Fruit fly (Drosophila melanogaster) whole organism, wandering third instar larva: ENCODE results near the gene SPH93.

ENCODE experiments used
- Abd-B ChIP-seq: fragments of >200 bp; optimal IDR thresholded peaks from 2 replicates; lab custom pipeline; 2017; ENCODE audit warnings: missing biosample characterization, missing genetic modification characterization
- CG32264 ChIP-seq: fragments of 200-800 bp; sonication (Bioruptor generic); optimal IDR thresholded peaks from 2 replicates; lab custom pipeline; 2016; ENCODE audit warnings: missing biosample characterization, missing genetic modification characterization
- CG9705 ChIP-seq: fragments of 200-800 bp; sonication (Bioruptor generic); optimal IDR thresholded peaks from 2 replicates; lab custom pipeline; 2018; ENCODE audit warnings: missing biosample characterization, mild to moderate bottlenecking, missing genetic modification characterization
- CrebA ChIP-seq: fragments of 200-800 bp; sonication (Bioruptor generic); optimal IDR thresholded peaks from 2 replicates; lab custom pipeline; 2016; ENCODE audit warnings: missing biosample characterization, mild to moderate bottlenecking, missing genetic modification characterization, borderline replicate concordance
- Dfd ChIP-seq: fragments of >200 bp; optimal IDR thresholded peaks from 2 replicates; lab custom pipeline; 2017; ENCODE audit warnings: missing biosample characterization, missing genetic modification characterization
- Dif ChIP-seq: fragments of 200-275, 200-300 bp; sonication (Bioruptor generic); optimal IDR thresholded peaks from 2 replicates; lab custom pipeline; 2018; ENCODE audit warnings: missing biosample characterization, missing genetic modification characterization; ENCODE audit not compliant: partially characterized antibody
- GATAd ChIP-seq: sonication (Bioruptor generic); optimal IDR thresholded peaks from 2 replicates; lab custom pipeline; 2016; ENCODE audit warnings: missing biosample characterization, missing genetic modification characterization
- HLH106 ChIP-seq: fragments of 200-800 bp; optimal IDR thresholded peaks from 3 replicates; lab custom pipeline; 2019; ENCODE audit warnings: missing biosample characterization, mild to moderate bottlenecking, missing genetic modification characterization, moderate library complexity
- Hr78 ChIP-seq: fragments of >200 bp; optimal IDR thresholded peaks from 2 replicates; lab custom pipeline; 2017; ENCODE audit warnings: missing biosample characterization, missing genetic modification characterization
- Hr83 ChIP-seq: fragments of 200-300 bp; sonication (Bioruptor generic); optimal IDR thresholded peaks from 2 replicates; lab custom pipeline; 2016; ENCODE audit warnings: missing biosample characterization, mild to moderate bottlenecking, missing genetic modification characterization, moderate library complexity; ENCODE audit not compliant: poor library complexity, severe bottlenecking
- Jra ChIP-seq: sonication (Bioruptor generic); optimal IDR thresholded peaks from 2 replicates; lab custom pipeline; 2016; ENCODE audit warnings: missing biosample characterization, missing genetic modification characterization
- Mio ChIP-seq: sonication (Bioruptor generic); optimal IDR thresholded peaks from 2 replicates; lab custom pipeline; 2016; ENCODE audit warnings: missing biosample characterization, missing genetic modification characterization
- Myc ChIP-seq: fragments of >200 bp; optimal IDR thresholded peaks from 2 replicates; lab custom pipeline; 2017
- N ChIP-seq: fragments of >200 bp; optimal IDR thresholded peaks from 2 replicates; lab custom pipeline; 2018; ENCODE audit warnings: missing biosample characterization, missing external identifiers, missing genetic modification characterization
- OdsH ChIP-seq: fragments of 200-800 bp; sonication (Bioruptor generic); optimal IDR thresholded peaks from 2 replicates; lab custom pipeline; 2016; ENCODE audit warnings: missing biosample characterization, mild to moderate bottlenecking, missing genetic modification characterization
- Rel ChIP-seq, 2 experiments: fragments of 200-800 bp; sonication (Bioruptor generic) in 1 of 2; optimal IDR thresholded peaks; 2 replicates in 1 of 2; 3 replicates in 1 of 2; lab custom pipeline; 2016 to 2019; ENCODE audit warnings: mild to moderate bottlenecking in 2 of 2, missing biosample characterization in 2 of 2, missing genetic modification characterization in 2 of 2, moderate library complexity in 1 of 2
- br ChIP-seq: fragments of 200-800 bp; sonication (Bioruptor generic); optimal IDR thresholded peaks from 2 replicates; lab custom pipeline; 2016; ENCODE audit warnings: missing biosample characterization, missing genetic modification characterization
- brk ChIP-seq: fragments of 200-800 bp; sonication (Bioruptor generic); optimal IDR thresholded peaks from 2 replicates; lab custom pipeline; 2016; ENCODE audit warnings: missing biosample characterization, mild to moderate bottlenecking, missing genetic modification characterization
- dl ChIP-seq, 2 experiments: fragments of 175-275, 200-275 bp in 1 of 2; fragments of 200-275 bp in 1 of 2; sonication (Bioruptor generic); optimal IDR thresholded peaks; lab custom pipeline; 2018; ENCODE audit warnings: mild to moderate bottlenecking in 2 of 2, missing biosample characterization in 2 of 2, missing genetic modification characterization in 2 of 2, moderate library complexity in 2 of 2; ENCODE audit not compliant: partially characterized antibody in 2 of 2, insufficient read depth in 1 of 2
- dmrt93B ChIP-seq: fragments of 200-800 bp; sonication (Bioruptor generic); optimal IDR thresholded peaks from 2 replicates; lab custom pipeline; 2018; ENCODE audit warnings: missing biosample characterization, mild to moderate bottlenecking, missing genetic modification characterization
- dsf ChIP-seq: sonication (Bioruptor generic); optimal IDR thresholded peaks from 2 replicates; lab custom pipeline; 2016; ENCODE audit warnings: missing biosample characterization, missing genetic modification characterization, borderline replicate concordance
- ey ChIP-seq: fragments of 200-800 bp; sonication (Bioruptor generic); optimal IDR thresholded peaks from 2 replicates; lab custom pipeline; 2016; ENCODE audit warnings: missing biosample characterization, missing genetic modification characterization
- foxo ChIP-seq, 2 experiments: fragments of 200-800 bp; sonication (Bioruptor generic); optimal IDR thresholded peaks; 2 replicates in 1 of 2; 3 replicates in 1 of 2; lab custom pipeline; 2016 to 2017; ENCODE audit warnings: missing biosample characterization in 2 of 2, missing genetic modification characterization in 2 of 2
- fru ChIP-seq: fragments of 200-800 bp; sonication (Bioruptor generic); optimal IDR thresholded peaks from 3 replicates; lab custom pipeline; 2016; ENCODE audit warnings: missing biosample characterization, mild to moderate bottlenecking, missing genetic modification characterization
- h ChIP-seq: fragments of 200-800 bp; sonication (Bioruptor generic); optimal IDR thresholded peaks from 3 replicates; lab custom pipeline; 2016; ENCODE audit warnings: missing biosample characterization, mild to moderate bottlenecking, missing genetic modification characterization
- jim ChIP-seq: fragments of 175-275, 200-325 bp; sonication (Bioruptor generic); optimal IDR thresholded peaks from 2 replicates; lab custom pipeline; 2016; ENCODE audit warnings: missing biosample characterization, mild to moderate bottlenecking, missing genetic modification characterization
- lola ChIP-seq: fragments of >200 bp; optimal IDR thresholded peaks from 2 replicates; lab custom pipeline; 2017; ENCODE audit warnings: missing biosample characterization, missing genetic modification characterization
- pan ChIP-seq: fragments of >200 bp; optimal IDR thresholded peaks from 2 replicates; lab custom pipeline; 2017
- psq ChIP-seq: fragments of 200-800 bp; sonication (Bioruptor generic); optimal IDR thresholded peaks from 3 replicates; lab custom pipeline; 2017; ENCODE audit warnings: missing biosample characterization, mild to moderate bottlenecking, missing genetic modification characterization, moderate library complexity
- rgr ChIP-seq: fragments of 200-800 bp; sonication (Bioruptor generic); optimal IDR thresholded peaks from 3 replicates; lab custom pipeline; 2016; ENCODE audit warnings: missing biosample characterization, mild to moderate bottlenecking, missing genetic modification characterization
- sv ChIP-seq: fragments of 200-800 bp; sonication (Bioruptor generic); optimal IDR thresholded peaks from 3 replicates; lab custom pipeline; 2016; ENCODE audit warnings: missing biosample characterization, missing genetic modification characterization
- tai ChIP-seq: sonication (Bioruptor generic); optimal IDR thresholded peaks from 2 replicates; lab custom pipeline; 2016; ENCODE audit warnings: missing biosample characterization, missing genetic modification characterization
- usp ChIP-seq: fragments of >200 bp; optimal IDR thresholded peaks from 2 replicates; lab custom pipeline; 2017; ENCODE audit warnings: missing biosample characterization, missing genetic modification characterization

SPH93 gene

DNA sequence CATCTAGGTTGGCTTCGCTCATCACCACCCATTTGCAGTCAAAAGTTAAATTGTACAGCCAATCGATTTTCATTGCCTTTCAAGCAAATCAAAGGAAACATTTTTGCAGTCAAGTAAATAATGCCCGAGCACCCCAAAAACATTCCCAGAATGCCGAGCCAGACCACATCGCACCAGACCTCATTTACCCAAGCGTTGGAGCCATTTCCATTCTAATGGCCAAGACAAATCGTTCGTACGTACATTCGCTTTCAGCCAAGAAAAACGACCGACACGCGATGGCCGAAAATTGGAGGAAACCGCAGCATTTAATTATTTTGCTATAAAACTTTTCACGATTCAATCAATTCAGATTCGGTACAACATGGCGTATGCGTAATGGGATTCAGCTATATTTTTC lies 30.7 kb downstream of the SPH93 start:
- TF ChIP-seq Abd-B: no peak
- no peak for TF ChIP-seq h (GFP tag; lab: Kevin White, UChicago)
- TF ChIP-seq brk (GFP tag; lab: Kevin White, UChicago): no peak
- no peak for TF ChIP-seq HLH106 (tag; lab: Kevin White, UChicago)
- TF ChIP-seq fru: no peak
- no peak for TF ChIP-seq dl (GFP tag; optimal IDR thresholded peaks at IDR 0.05; lab: Kevin White, UChicago; ENCODE audit: insufficient read depth in 1 of 2, partially characterized antibody in 2 of 2)
- no peak for TF ChIP-seq usp (GFP tag; lab: Kevin White, UChicago)
- no peak for TF ChIP-seq ey
- no peak for TF ChIP-seq Hr78 (GFP tag; lab: Kevin White, UChicago)
- TF ChIP-seq N: no peak
- TF ChIP-seq Rel (GFP tag; optimal IDR thresholded peaks at IDR 0.05; lab: Kevin White, UChicago): no peak
- no peak for TF ChIP-seq Rel (tag; optimal IDR thresholded peaks at IDR 0.05; lab: Kevin White, UChicago)
- TF ChIP-seq lola: no peak
- TF ChIP-seq foxo (GFP tag; optimal IDR thresholded peaks at IDR 0.05; lab: Kevin White, UChicago): no peak
- TF ChIP-seq pan (lab: Kevin White, UChicago): no peak
- TF ChIP-seq sv: no peak
- no peak for TF ChIP-seq Dfd
- no peak for TF ChIP-seq Jra (GFP tag; lab: Kevin White, UChicago)
- TF ChIP-seq dmrt93B (GFP tag; lab: Kevin White, UChicago): no peak
- TF ChIP-seq Dif (GFP tag; lab: Kevin White, UChicago): no peak
- no peak for TF ChIP-seq rgr

DNA sequence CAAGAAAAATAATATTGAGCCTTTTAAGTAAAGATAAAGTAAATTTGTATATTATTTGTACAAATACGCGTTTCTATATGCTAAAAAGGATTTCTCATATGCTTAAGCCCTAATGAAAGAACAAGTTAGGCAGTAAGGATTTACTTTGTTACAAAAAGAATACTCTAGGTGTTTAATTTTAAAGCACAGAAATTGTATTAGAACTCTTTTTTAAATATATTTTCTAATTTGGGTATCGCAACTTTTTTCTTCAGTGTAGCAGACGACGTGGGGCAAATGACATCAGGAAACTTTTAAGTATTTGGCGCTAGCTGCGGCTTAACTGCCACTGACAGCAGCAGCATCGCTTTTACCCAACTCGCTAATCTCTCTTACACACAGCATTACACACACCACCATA lies 33.6 kb downstream of the SPH93 start:
- TF ChIP-seq Dfd (no peak), Hr83 (no peak), GATAd (no peak), h (GFP tag; lab: Kevin White, UChicago) (no peak), pan (lab: Kevin White, UChicago) (no peak), rgr (no peak), dl (GFP tag; optimal IDR thresholded peaks at IDR 0.05; lab: Kevin White, UChicago; ENCODE audit: insufficient read depth in 1 of 2, partially characterized antibody in 2 of 2) (no peak), Dif (GFP tag; lab: Kevin White, UChicago) (no peak), N (no peak), Rel (GFP tag; optimal IDR thresholded peaks at IDR 0.05; lab: Kevin White, UChicago) (no peak), Rel (tag; optimal IDR thresholded peaks at IDR 0.05; lab: Kevin White, UChicago) (no peak), ey (no peak), Jra (GFP tag; lab: Kevin White, UChicago) (no peak), tai (GFP tag; lab: Kevin White, UChicago) (no peak), Mio (GFP tag; lab: Kevin White, UChicago) (no peak), br (GFP tag; lab: Kevin White, UChicago) (no peak), psq (GFP tag; lab: Kevin White, UChicago) (no peak), dsf (GFP tag; lab: Kevin White, UChicago) (no peak), HLH106 (tag; lab: Kevin White, UChicago) (no peak), Myc (lab: Kevin White, UChicago) (no peak)

DNA sequence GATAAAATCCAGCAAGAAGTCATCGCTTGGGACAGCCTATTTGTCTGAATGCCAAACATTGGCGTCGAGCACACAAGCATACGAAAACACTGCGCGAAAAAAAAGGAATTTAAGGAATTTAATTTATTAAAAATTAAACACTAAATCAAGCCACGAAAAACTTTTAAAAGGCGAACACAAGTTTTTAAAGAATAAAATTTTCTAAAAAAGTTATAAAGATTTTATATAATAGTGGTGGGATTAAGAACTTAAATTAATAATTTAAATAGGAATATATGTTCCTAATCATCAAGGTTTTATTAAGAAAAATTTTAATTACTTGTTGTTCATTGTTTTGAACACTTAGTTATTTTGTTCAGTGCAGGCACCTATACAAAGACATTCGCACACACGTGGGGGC lies 34.4 kb downstream of the SPH93 start:
- TF ChIP-seq sv: no peak
- TF ChIP-seq dsf (GFP tag; lab: Kevin White, UChicago): no peak
- TF ChIP-seq HLH106 (tag; lab: Kevin White, UChicago): peak; percentile 65
- no peak for TF ChIP-seq N
- no peak for TF ChIP-seq tai (GFP tag; lab: Kevin White, UChicago)
- peak; percentile 35 for TF ChIP-seq rgr
- no peak for TF ChIP-seq CG32264 (GFP tag; lab: Kevin White, UChicago)
- no peak for TF ChIP-seq Dif (GFP tag; lab: Kevin White, UChicago)
- TF ChIP-seq dmrt93B (GFP tag; lab: Kevin White, UChicago): peak; percentile 36
- peak; percentile 47 for TF ChIP-seq fru
- TF ChIP-seq Hr78 (GFP tag; lab: Kevin White, UChicago): no peak
- peak; percentile 4 for TF ChIP-seq OdsH (GFP tag; lab: Kevin White, UChicago)
- TF ChIP-seq foxo (GFP tag; optimal IDR thresholded peaks at IDR 0.05; lab: Kevin White, UChicago): peak in 1 of 2 experiments; percentile 18
- peak; percentile 62 for TF ChIP-seq psq (GFP tag; lab: Kevin White, UChicago)
- TF ChIP-seq GATAd: no peak
- TF ChIP-seq, all 38 proteins: peak for 7

DNA sequence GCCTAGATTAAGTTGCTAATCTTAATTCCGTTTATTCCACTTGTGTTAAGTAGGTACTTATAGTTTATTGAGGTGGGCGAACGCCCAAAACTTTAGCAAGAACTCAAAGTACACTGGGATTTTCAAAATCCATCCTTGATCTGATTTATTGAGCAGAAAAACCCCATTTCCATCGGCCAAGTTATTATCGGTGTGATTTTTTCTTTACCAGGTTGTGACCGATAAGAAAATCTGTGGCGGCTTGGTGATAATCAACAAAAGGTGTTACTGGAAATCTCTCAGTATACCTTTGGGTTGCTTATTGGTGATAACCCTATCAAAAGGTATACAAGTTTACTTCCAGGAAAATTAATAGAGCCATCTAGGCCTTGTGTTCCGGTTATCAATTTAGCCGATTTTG lies 35.3 kb downstream of the SPH93 start:
- TF ChIP-seq Rel (GFP tag; optimal IDR thresholded peaks at IDR 0.05; lab: Kevin White, UChicago): no peak
- peak; percentile 98 for TF ChIP-seq Rel (tag; optimal IDR thresholded peaks at IDR 0.05; lab: Kevin White, UChicago)
- TF ChIP-seq dl (GFP tag; optimal IDR thresholded peaks at IDR 0.05; lab: Kevin White, UChicago; ENCODE audit: insufficient read depth in 1 of 2, partially characterized antibody in 2 of 2): no peak
- TF ChIP-seq, all 38 proteins: peak for 1

DNA sequence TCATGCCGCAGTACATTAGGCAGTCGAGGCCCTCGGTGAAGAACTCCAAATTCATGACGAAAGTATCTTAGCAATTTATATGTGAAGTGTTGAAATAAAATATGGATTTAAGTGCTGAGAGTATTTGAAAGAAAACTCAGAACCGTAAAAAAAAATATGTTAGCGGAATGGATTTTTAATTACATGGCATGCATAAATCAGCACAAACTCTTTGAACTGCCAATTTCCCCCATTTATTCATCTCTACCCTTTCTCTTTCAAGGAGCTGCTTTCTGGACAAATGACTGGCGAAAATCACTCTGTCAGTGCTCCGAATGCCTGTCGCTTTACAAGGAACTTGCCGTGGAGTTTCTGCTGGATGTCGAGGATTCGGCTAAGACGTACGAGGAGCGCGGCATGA lies 43.2 kb downstream of the SPH93 start, which contains the start of gene Rsph9:
TSS of gene Rsph9 (minus strand) at position 101 of the 400 bp plus-strand sequence.
- TF ChIP-seq brk (GFP tag; lab: Kevin White, UChicago) (no peak), CrebA (GFP tag; lab: Kevin White, UChicago) (no peak), Abd-B (no peak), CG9705 (GFP tag; lab: Kevin White, UChicago) (no peak), Hr83 (no peak), jim (no peak), pan (lab: Kevin White, UChicago) (no peak), fru (no peak), h (GFP tag; lab: Kevin White, UChicago) (no peak)
